Fruit fly (Drosophila melanogaster) whole organism, adult: ENCODE measurements around the gene yip7.

Source experiments
- CG11617 ChIP-seq: fragments of 200-800 bp; sonication (Bioruptor generic); optimal IDR thresholded peaks from 2 replicates; lab custom pipeline; 2017; ENCODE audit warnings: mild to moderate bottlenecking, missing biosample characterization, missing genetic modification reagents, missing genetic modification characterization
- CG12768 ChIP-seq: fragments of 200-800 bp; sonication (Bioruptor generic); optimal IDR thresholded peaks from 2 replicates; lab custom pipeline; 2017; ENCODE audit warnings: missing biosample characterization, missing genetic modification characterization, mild to moderate bottlenecking, moderate library complexity, missing genetic modification reagents
- CG14711 ChIP-seq: fragments of 200-800 bp; sonication (Bioruptor generic); optimal IDR thresholded peaks from 2 replicates; lab custom pipeline; 2018; ENCODE audit warnings: missing biosample characterization, mild to moderate bottlenecking, missing genetic modification characterization, moderate library complexity
- CG1620 ChIP-seq: fragments of 200-800 bp; sonication (Bioruptor generic); optimal IDR thresholded peaks from 2 replicates; lab custom pipeline; 2016; ENCODE audit warnings: missing biosample characterization, missing genetic modification characterization
- CG33017 ChIP-seq: fragments of 200-800 bp; sonication (Bioruptor generic); optimal IDR thresholded peaks from 2 replicates; lab custom pipeline; 2018; ENCODE audit warnings: missing biosample characterization, mild to moderate bottlenecking, missing genetic modification characterization, moderate library complexity
- CG5204 ChIP-seq: fragments of 200-800 bp; sonication (Bioruptor generic); optimal IDR thresholded peaks from 2 replicates; lab custom pipeline; 2016; ENCODE audit warnings: missing biosample characterization, missing genetic modification characterization
- CG7045 ChIP-seq: fragments of 200-800 bp; sonication (Bioruptor generic); optimal IDR thresholded peaks from 2 replicates; lab custom pipeline; 2017; ENCODE audit warnings: missing biosample characterization, mild to moderate bottlenecking, missing genetic modification characterization
- CG7101 ChIP-seq: fragments of 200-800 bp; sonication (Bioruptor generic); optimal IDR thresholded peaks from 2 replicates; lab custom pipeline; 2018; ENCODE audit warnings: missing biosample characterization, mild to moderate bottlenecking, missing genetic modification characterization, moderate library complexity
- Clk ChIP-seq: fragments of 200-800 bp; sonication (Bioruptor generic); optimal IDR thresholded peaks from 2 replicates; lab custom pipeline; 2017; ENCODE audit warnings: missing biosample characterization, missing genetic modification characterization
- Crg-1 ChIP-seq: fragments of 200-800 bp; sonication (Bioruptor generic); optimal IDR thresholded peaks from 2 replicates; lab custom pipeline; 2016; ENCODE audit warnings: missing biosample characterization, missing genetic modification characterization
- Hr96 ChIP-seq: fragments of 200-800 bp; sonication (Bioruptor generic); optimal IDR thresholded peaks from 2 replicates; lab custom pipeline; 2016; ENCODE audit warnings: missing biosample characterization, missing genetic modification characterization
- Mnt ChIP-seq: fragments of 200-800 bp; sonication (Bioruptor generic); optimal IDR thresholded peaks from 2 replicates; lab custom pipeline; 2016; ENCODE audit warnings: missing biosample characterization, mild to moderate bottlenecking, missing genetic modification characterization
- bab1 ChIP-seq: fragments of 200-800 bp; sonication (Bioruptor generic); optimal IDR thresholded peaks from 3 replicates; lab custom pipeline; 2019; ENCODE audit warnings: missing biosample characterization, mild to moderate bottlenecking, missing genetic modification characterization, moderate library complexity
- cic ChIP-seq: fragments of 200-800 bp; sonication (Bioruptor generic); optimal IDR thresholded peaks from 2 replicates; lab custom pipeline; 2017; ENCODE audit warnings: missing biosample characterization, mild to moderate bottlenecking, missing genetic modification characterization, moderate library complexity
- cnc ChIP-seq, 2 experiments: fragments of >200 bp; optimal IDR thresholded peaks; 2 replicates each; lab custom pipeline; 2017
- kay ChIP-seq: fragments of 200-800 bp; sonication (Bioruptor generic); peaks from one replicate; lab custom pipeline; 2016; ENCODE audit warnings: missing biosample characterization, missing genetic modification characterization, borderline replicate concordance
- ovo ChIP-seq: fragments of 200-800 bp; sonication (Bioruptor generic); optimal IDR thresholded peaks from 2 replicates; lab custom pipeline; 2016; ENCODE audit warnings: missing biosample characterization, missing genetic modification characterization
- pad ChIP-seq: fragments of 200-800 bp; sonication (Bioruptor generic); optimal IDR thresholded peaks from 3 replicates; lab custom pipeline; 2017; ENCODE audit warnings: missing biosample characterization, missing genetic modification characterization, mild to moderate bottlenecking, moderate library complexity, missing genetic modification reagents
- tj ChIP-seq: fragments of 200-800 bp; sonication (Bioruptor generic); optimal IDR thresholded peaks from 3 replicates; lab custom pipeline; 2017; ENCODE audit warnings: missing biosample characterization, mild to moderate bottlenecking, missing genetic modification characterization, moderate library complexity
- toe ChIP-seq: fragments of 200-800 bp; sonication (Bioruptor generic); optimal IDR thresholded peaks from 2 replicates; lab custom pipeline; 2016; ENCODE audit warnings: missing biosample characterization, missing genetic modification characterization

yip7 gene

dm6 chr3L:5993701-5994499 is 41.1 kb upstream of the yip7 start:
- no peak for TF ChIP-seq ovo (GFP tag; lab: Kevin White, UChicago)
- TF ChIP-seq CG12768 (GFP tag; lab: Kevin White, UChicago): no peak
- no peak for TF ChIP-seq Mnt (GFP tag; lab: Kevin White, UChicago)
- TF ChIP-seq CG33017 (tag; lab: Kevin White, UChicago): no peak
- TF ChIP-seq CG14711 (tag; lab: Kevin White, UChicago): no peak
- TF ChIP-seq pad (GFP tag; lab: Kevin White, UChicago): no peak
- no peak for TF ChIP-seq toe (GFP tag; lab: Kevin White, UChicago)
- no peak for TF ChIP-seq cnc (optimal IDR thresholded peaks at IDR 0.05; lab: Kevin White, UChicago)
- TF ChIP-seq Crg-1 (GFP tag; lab: Kevin White, UChicago): no peak
- TF ChIP-seq CG1620: no peak
- TF ChIP-seq Hr96 (GFP tag; lab: Kevin White, UChicago): no peak
- TF ChIP-seq CG11617 (GFP tag; lab: Kevin White, UChicago): no peak
- no peak for TF ChIP-seq kay
- no peak for TF ChIP-seq tj (GFP tag; lab: Kevin White, UChicago)

dm6 chr3L:5996520-5996919 is 38.5 kb upstream of the yip7 start:
- TF ChIP-seq CG11617 (GFP tag; lab: Kevin White, UChicago) (no peak), CG14711 (tag; lab: Kevin White, UChicago) (no peak), cnc (optimal IDR thresholded peaks at IDR 0.05; lab: Kevin White, UChicago) (no peak), CG5204 (GFP tag; lab: Kevin White, UChicago) (no peak), ovo (GFP tag; lab: Kevin White, UChicago) (no peak), cic (GFP tag; lab: Kevin White, UChicago) (no peak), kay (no peak), toe (GFP tag; lab: Kevin White, UChicago) (no peak), Clk (GFP tag; lab: Kevin White, UChicago) (no peak), Mnt (GFP tag; lab: Kevin White, UChicago) (no peak), CG12768 (GFP tag; lab: Kevin White, UChicago) (no peak), pad (GFP tag; lab: Kevin White, UChicago) (no peak), tj (GFP tag; lab: Kevin White, UChicago) (no peak), CG7101 (tag; lab: Kevin White, UChicago) (no peak)

dm6 chr3L:5996936-5997335 is 38.1 kb upstream of the yip7 start, which contains the start of gene PVRAP:
TSS of gene PVRAP (plus strand) at chr3L:5997208.
- TF ChIP-seq CG1620: no peak
- no peak for TF ChIP-seq pad (GFP tag; lab: Kevin White, UChicago)
- TF ChIP-seq CG7045 (GFP tag; lab: Kevin White, UChicago): no peak
- TF ChIP-seq kay: no peak
- TF ChIP-seq tj (GFP tag; lab: Kevin White, UChicago): no peak
- TF ChIP-seq toe (GFP tag; lab: Kevin White, UChicago): no peak
- TF ChIP-seq CG7101 (tag; lab: Kevin White, UChicago): no peak
- TF ChIP-seq ovo (GFP tag; lab: Kevin White, UChicago): no peak
- TF ChIP-seq CG33017 (tag; lab: Kevin White, UChicago): no peak
- TF ChIP-seq cnc (optimal IDR thresholded peaks at IDR 0.05; lab: Kevin White, UChicago): no peak
- no peak for TF ChIP-seq CG5204 (GFP tag; lab: Kevin White, UChicago)
- TF ChIP-seq bab1 (GFP tag; lab: Kevin White, UChicago): no peak
- TF ChIP-seq CG11617 (GFP tag; lab: Kevin White, UChicago): no peak
- TF ChIP-seq Mnt (GFP tag; lab: Kevin White, UChicago): no peak

- TF ChIP-seq kay (no peak), Hr96 (GFP tag; lab: Kevin White, UChicago) (no peak), cic (GFP tag; lab: Kevin White, UChicago) (no peak), bab1 (GFP tag; lab: Kevin White, UChicago) (no peak), pad (GFP tag; lab: Kevin White, UChicago) (no peak), CG11617 (GFP tag; lab: Kevin White, UChicago) (no peak), ovo (GFP tag; lab: Kevin White, UChicago) (no peak), CG5204 (GFP tag; lab: Kevin White, UChicago) (no peak), CG7045 (GFP tag; lab: Kevin White, UChicago) (no peak), tj (GFP tag; lab: Kevin White, UChicago) (no peak), toe (GFP tag; lab: Kevin White, UChicago) (no peak), CG33017 (tag; lab: Kevin White, UChicago) (no peak), CG12768 (GFP tag; lab: Kevin White, UChicago) (no peak), Mnt (GFP tag; lab: Kevin White, UChicago) (no peak), CG7101 (tag; lab: Kevin White, UChicago) (no peak)
Measured at dm6 chr3L:5999888-6000287, 35.1 kb upstream of the yip7 start.

- TF ChIP-seq Mnt (GFP tag; lab: Kevin White, UChicago): no peak
- no peak for TF ChIP-seq CG14711 (tag; lab: Kevin White, UChicago)
- TF ChIP-seq Crg-1 (GFP tag; lab: Kevin White, UChicago): no peak
- TF ChIP-seq kay: no peak
- TF ChIP-seq tj (GFP tag; lab: Kevin White, UChicago): no peak
- no peak for TF ChIP-seq Hr96 (GFP tag; lab: Kevin White, UChicago)
- TF ChIP-seq ovo (GFP tag; lab: Kevin White, UChicago): no peak
- no peak for TF ChIP-seq bab1 (GFP tag; lab: Kevin White, UChicago)
- no peak for TF ChIP-seq CG33017 (tag; lab: Kevin White, UChicago)
- TF ChIP-seq cic (GFP tag; lab: Kevin White, UChicago): no peak
- no peak for TF ChIP-seq CG11617 (GFP tag; lab: Kevin White, UChicago)
- no peak for TF ChIP-seq pad (GFP tag; lab: Kevin White, UChicago)
- no peak for TF ChIP-seq CG7101 (tag; lab: Kevin White, UChicago)
- TF ChIP-seq CG12768 (GFP tag; lab: Kevin White, UChicago): no peak
- TF ChIP-seq toe (GFP tag; lab: Kevin White, UChicago): no peak
- TF ChIP-seq Clk (GFP tag; lab: Kevin White, UChicago): no peak
- no peak for TF ChIP-seq CG7045 (GFP tag; lab: Kevin White, UChicago)
Measured at dm6 chr3L:6000938-6001337, 34.1 kb upstream of the yip7 start.
